Fruit fly (Drosophila melanogaster) whole organism, embryonic: ENCODE data around the gene nbs.
A peak's percentile ranks its signal among the peaks of the same experiment; 100 is the strongest.

ENCODE experiments used
- Adf1 ChIP-seq: fragments of 200-800 bp; sonication (Bioruptor generic); IDR thresholded peaks from 2 replicates; pipeline ENCODE4 v1.3.6; 2022; ENCODE audit warnings: missing biosample characterization, missing genetic modification characterization
- Antp ChIP-seq: fragments of 200-800 bp; sonication (Bioruptor generic); optimal IDR thresholded peaks from 3 replicates; lab custom pipeline; 2016; ENCODE audit warnings: missing biosample characterization, missing genetic modification characterization
- CG1024 ChIP-seq: fragments of 200-800 bp; sonication (Bioruptor generic); IDR thresholded peaks from 2 replicates; pipeline ENCODE4 v1.3.6; 2022; ENCODE audit warnings: missing biosample characterization, missing genetic modification characterization
- CG10431 ChIP-seq: fragments of 200-800 bp; sonication (Bioruptor generic); optimal IDR thresholded peaks from 3 replicates; lab custom pipeline; 2018; ENCODE audit warnings: missing biosample characterization, mild to moderate bottlenecking, missing genetic modification characterization
- CG12104 ChIP-seq: fragments of 200-800 bp; sonication (Bioruptor generic); optimal IDR thresholded peaks from 3 replicates; lab custom pipeline; 2016; ENCODE audit warnings: missing biosample characterization, missing genetic modification characterization
- CG12744 ChIP-seq: fragments of 200-800 bp; sonication (Bioruptor generic); optimal IDR thresholded peaks from 2 replicates; lab custom pipeline; 2016; ENCODE audit warnings: missing biosample characterization, missing genetic modification characterization
- CG14667 ChIP-seq: fragments of 200-800 bp; sonication (Bioruptor generic); IDR thresholded peaks from 2 replicates; pipeline ENCODE4 v1.3.6; 2022; ENCODE audit warnings: missing biosample characterization, missing genetic modification characterization
- CG14710 ChIP-seq: fragments of 200-800 bp; sonication (Bioruptor generic); optimal IDR thresholded peaks from 3 replicates; lab custom pipeline; 2019; ENCODE audit warnings: missing biosample characterization, mild to moderate bottlenecking, missing genetic modification characterization, moderate library complexity
- CG15269 ChIP-seq: fragments of 200-800 bp; sonication (Bioruptor generic); optimal IDR thresholded peaks from 2 replicates; lab custom pipeline; 2018; ENCODE audit warnings: missing biosample characterization, mild to moderate bottlenecking, missing genetic modification characterization, moderate library complexity
- CG16863 ChIP-seq: fragments of 200-800 bp; sonication (Bioruptor generic); optimal IDR thresholded peaks from 3 replicates; lab custom pipeline; 2016; ENCODE audit warnings: missing biosample characterization, missing genetic modification characterization
- CG17802 ChIP-seq: fragments of 200-800 bp; sonication (Bioruptor generic); optimal IDR thresholded peaks from 2 replicates; lab custom pipeline; 2018; ENCODE audit warnings: missing biosample characterization, mild to moderate bottlenecking, missing genetic modification characterization, moderate library complexity
- CG18619 ChIP-seq: fragments of 200-800 bp; sonication (Bioruptor generic); optimal IDR thresholded peaks from 3 replicates; lab custom pipeline; 2017; ENCODE audit warnings: missing biosample characterization, mild to moderate bottlenecking, missing genetic modification characterization
- CG2199 ChIP-seq: fragments of 200-800 bp; sonication (Bioruptor generic); IDR thresholded peaks from 3 replicates; pipeline ENCODE4 v1.3.6; 2022; ENCODE audit warnings: missing biosample characterization, missing genetic modification characterization
- CG31388 ChIP-seq: fragments of 200-800 bp; sonication (Bioruptor generic); optimal IDR thresholded peaks from 2 replicates; lab custom pipeline; 2016; ENCODE audit warnings: missing biosample characterization, missing genetic modification characterization
- CG32532 ChIP-seq: fragments of 200-800 bp; sonication (Bioruptor generic); IDR thresholded peaks from 2 replicates; pipeline ENCODE4 v1.3.6; 2022; ENCODE audit warnings: missing biosample characterization, missing genetic modification characterization
- CG32767 ChIP-seq: fragments of 200-800 bp; sonication (Bioruptor generic); IDR thresholded peaks from 2 replicates; pipeline ENCODE4 v1.3.6; 2022; ENCODE audit warnings: missing biosample characterization, missing genetic modification characterization
- CG34224 ChIP-seq: fragments of 200-800 bp; sonication (Bioruptor generic); IDR thresholded peaks from 3 replicates; pipeline ENCODE4 v1.3.6; 2022; ENCODE audit warnings: missing biosample characterization, missing genetic modification characterization; ENCODE audit not compliant: partially characterized antibody
- CG4617 ChIP-seq: fragments of 200-800 bp; sonication (Bioruptor generic); optimal IDR thresholded peaks from 3 replicates; lab custom pipeline; 2016; ENCODE audit warnings: missing biosample characterization, missing genetic modification characterization, borderline replicate concordance
- CG4820 ChIP-seq: fragments of 200-800 bp; sonication (Bioruptor generic); optimal IDR thresholded peaks from 3 replicates; lab custom pipeline; 2016; ENCODE audit warnings: missing biosample characterization, missing genetic modification characterization
- CG6272 ChIP-seq: fragments of 200-800 bp; sonication (Bioruptor generic); IDR thresholded peaks from 2 replicates; pipeline ENCODE4 v1.3.6; 2022; ENCODE audit warnings: missing biosample characterization, missing genetic modification characterization
- CG6813 ChIP-seq: fragments of 200-800 bp; sonication (Bioruptor generic); optimal IDR thresholded peaks from 2 replicates; lab custom pipeline; 2017; ENCODE audit warnings: missing biosample characterization, missing genetic modification characterization, mild to moderate bottlenecking, moderate library complexity, missing genetic modification reagents
- CG7556 ChIP-seq: fragments of 200-800 bp; sonication (Bioruptor generic); optimal IDR thresholded peaks from 2 replicates; lab custom pipeline; 2017; ENCODE audit warnings: missing biosample characterization, mild to moderate bottlenecking, missing genetic modification characterization
- CG8944 ChIP-seq: fragments of 200-800 bp; sonication (Bioruptor generic); optimal IDR thresholded peaks from 3 replicates; lab custom pipeline; 2016; ENCODE audit warnings: missing biosample characterization, missing genetic modification characterization
- CkIIα-i1 ChIP-seq: fragments of 200-800 bp; sonication (Bioruptor generic); IDR thresholded peaks from 2 replicates; pipeline ENCODE4 v1.3.6; 2022; ENCODE audit warnings: missing biosample characterization, missing genetic modification characterization
- Drgx ChIP-seq: fragments of 200-800 bp; sonication (Bioruptor generic); IDR thresholded peaks from 2 replicates; pipeline ENCODE4 v1.3.6; 2022; ENCODE audit warnings: missing biosample characterization, missing genetic modification characterization
- Eip74EF ChIP-seq, 2 experiments: fragments of 200-800 bp in 1 of 2; fragments of >200 bp in 1 of 2; sonication (Bioruptor generic) in 1 of 2; optimal IDR thresholded peaks; 2 replicates each; lab custom pipeline; 2017 to 2019; ENCODE audit warnings: missing biosample characterization in 2 of 2, missing genetic modification characterization in 2 of 2, mild to moderate bottlenecking in 1 of 2, moderate library complexity in 1 of 2
- Ets65A ChIP-seq: fragments of 200-800 bp; sonication (Bioruptor generic); peaks from one replicate; lab custom pipeline; 2016; ENCODE audit warnings: missing biosample characterization, missing genetic modification characterization
- HLH3B ChIP-seq: fragments of 200-800 bp; sonication (Bioruptor generic); IDR thresholded peaks from 2 replicates; pipeline ENCODE4 v1.3.6; 2022; ENCODE audit warnings: missing biosample characterization, missing genetic modification characterization
- Mad ChIP-seq: fragments of 200-800 bp; sonication (Bioruptor generic); optimal IDR thresholded peaks from 2 replicates; lab custom pipeline; 2016; ENCODE audit warnings: missing biosample characterization, missing genetic modification characterization
- Neu2 ChIP-seq: fragments of 200-800 bp; sonication (Bioruptor generic); optimal IDR thresholded peaks from 3 replicates; lab custom pipeline; 2016; ENCODE audit warnings: missing biosample characterization, missing genetic modification characterization, borderline replicate concordance
- Rx ChIP-seq: fragments of 200-800 bp; sonication (Bioruptor generic); IDR thresholded peaks from 2 replicates; pipeline ENCODE4 v1.3.6; 2022; ENCODE audit warnings: missing biosample characterization, missing genetic modification characterization
- Sin3A ChIP-seq: fragments of >200 bp; optimal IDR thresholded peaks from 2 replicates; lab custom pipeline; 2018
- Xrp1 ChIP-seq: fragments of 200-800 bp; sonication (Bioruptor generic); IDR thresholded peaks from 2 replicates; pipeline ENCODE4 v1.3.6; 2022; ENCODE audit warnings: missing biosample characterization, missing genetic modification characterization
- cg ChIP-seq: fragments of 200-800 bp; sonication (Bioruptor generic); optimal IDR thresholded peaks from 3 replicates; lab custom pipeline; 2019; ENCODE audit warnings: missing biosample characterization, mild to moderate bottlenecking, missing genetic modification characterization, moderate library complexity
- ci ChIP-seq: fragments of 200-800 bp; sonication (Bioruptor generic); IDR thresholded peaks from 3 replicates; pipeline ENCODE4 v1.3.6; 2022; ENCODE audit warnings: missing biosample characterization, missing genetic modification characterization
- crol ChIP-seq: fragments of 200-800 bp; sonication (Bioruptor generic); IDR thresholded peaks from 2 replicates; pipeline ENCODE4 v1.3.6; 2022; ENCODE audit warnings: missing biosample characterization, missing genetic modification characterization
- crp ChIP-seq, 2 experiments: fragments of 200-800 bp; sonication (Bioruptor generic); optimal IDR thresholded peaks; 2 replicates in 1 of 2; 3 replicates in 1 of 2; lab custom pipeline; 2017; ENCODE audit warnings: missing biosample characterization in 2 of 2, missing genetic modification characterization in 2 of 2, mild to moderate bottlenecking in 1 of 2, moderate library complexity in 1 of 2
- cwo ChIP-seq: fragments of 200-800 bp; sonication (Bioruptor generic); optimal IDR thresholded peaks from 3 replicates; lab custom pipeline; 2017; ENCODE audit warnings: missing biosample characterization, missing genetic modification characterization, mild to moderate bottlenecking, moderate library complexity, missing genetic modification reagents
- dpn ChIP-seq, 2 experiments: fragments of 200-800 bp; sonication (Bioruptor generic); optimal IDR thresholded peaks; 3 replicates each; lab custom pipeline; 2016; ENCODE audit warnings: missing biosample characterization in 2 of 2, missing genetic modification characterization in 2 of 2
- ewg ChIP-seq: fragments of 200-800 bp; sonication (Bioruptor generic); optimal IDR thresholded peaks from 3 replicates; lab custom pipeline; 2017; ENCODE audit warnings: mild to moderate bottlenecking, missing biosample characterization, missing genetic modification reagents, missing genetic modification characterization
- ind ChIP-seq: fragments of 200-800 bp; sonication (Bioruptor generic); optimal IDR thresholded peaks from 3 replicates; lab custom pipeline; 2016; ENCODE audit warnings: missing biosample characterization, missing genetic modification characterization
- jumu ChIP-seq: fragments of 200-800 bp; sonication (Bioruptor generic); optimal IDR thresholded peaks from 3 replicates; lab custom pipeline; 2016; ENCODE audit warnings: missing biosample characterization, missing genetic modification characterization
- ken ChIP-seq: fragments of 200-800 bp; sonication (Bioruptor generic); IDR thresholded peaks from 3 replicates; pipeline ENCODE4 v1.3.6; 2022; ENCODE audit warnings: missing biosample characterization, missing genetic modification characterization
- lab ChIP-seq: fragments of 200-800 bp; sonication (Bioruptor generic); optimal IDR thresholded peaks from 3 replicates; lab custom pipeline; 2017; ENCODE audit warnings: missing biosample characterization, missing genetic modification characterization, mild to moderate bottlenecking, moderate library complexity, missing genetic modification reagents
- schlank ChIP-seq: fragments of 200-800 bp; sonication (Bioruptor generic); optimal IDR thresholded peaks from 2 replicates; lab custom pipeline; 2018; ENCODE audit warnings: missing biosample characterization, mild to moderate bottlenecking, missing genetic modification characterization
- seq ChIP-seq: fragments of 200-800 bp; sonication (Bioruptor generic); IDR thresholded peaks from 2 replicates; pipeline ENCODE4 v1.3.6; 2022; ENCODE audit warnings: missing biosample characterization, missing genetic modification characterization
- sna ChIP-seq: fragments of 200-800 bp; sonication (Bioruptor generic); IDR thresholded peaks from 2 replicates; pipeline ENCODE4 v1.3.6; 2022; ENCODE audit warnings: missing biosample characterization, missing genetic modification characterization; ENCODE audit not compliant: partially characterized antibody
- sr ChIP-seq: fragments of 200-800 bp; sonication (Bioruptor generic); IDR thresholded peaks from 3 replicates; pipeline ENCODE4 v1.3.6; 2022; ENCODE audit warnings: missing biosample characterization, missing genetic modification characterization
- ssp ChIP-seq: fragments of 200-800 bp; sonication (Bioruptor generic); IDR thresholded peaks from 2 replicates; pipeline ENCODE4 v1.3.6; 2022; ENCODE audit warnings: missing biosample characterization, missing genetic modification characterization
- tin ChIP-seq: fragments of 200-800 bp; sonication (Bioruptor generic); optimal IDR thresholded peaks from 3 replicates; lab custom pipeline; 2016; ENCODE audit warnings: missing biosample characterization, missing genetic modification characterization
- wdn ChIP-seq: fragments of 200-800 bp; sonication (Bioruptor generic); IDR thresholded peaks from 2 replicates; pipeline ENCODE4 v1.3.6; 2022; ENCODE audit warnings: missing biosample characterization, missing genetic modification characterization

Gene nbs

dm6 chr3L:9723108-9723507 is at the start of gene nbs, which contains the start of gene defl (continued):
- TF ChIP-seq CG32532 (GFP tag; lab: Robert Waterston, UW) (peak; percentile 83), Drgx (GFP tag; lab: Robert Waterston, UW) (peak; percentile 50; the same call in 1 of the 2 replicates), seq (GFP tag; lab: Robert Waterston, UW) (peak; percentile 39; the same call in 1 of the 2 replicates), CG10431 (GFP tag; lab: Kevin White, UChicago) (no peak), Mad (GFP tag; lab: Kevin White, UChicago) (peak; percentile 62), Ets65A (GFP tag; lab: Kevin White, UChicago) (peak; percentile 95), ind (peak; percentile 75), CG12104 (GFP tag; lab: Kevin White, UChicago) (peak; percentile 53), CkIIα-i1 (GFP tag; lab: Robert Waterston, UW) (no peak), sna (GFP tag; lab: Robert Waterston, UW) (no peak), Antp (GFP tag; lab: Kevin White, UChicago) (peak; percentile 48), ssp (peak; percentile 70), ewg (GFP tag; lab: Kevin White, UChicago) (no peak), CG6813 (GFP tag; lab: Kevin White, UChicago) (no peak), Xrp1 (GFP tag; lab: Robert Waterston, UW) (peak; percentile 76), schlank (tag; lab: Kevin White, UChicago) (no peak), jumu (GFP tag; lab: Kevin White, UChicago) (peak; percentile 63), dpn (GFP tag; optimal IDR thresholded peaks at IDR 0.05; lab: Kevin White, UChicago) (peak; percentile 77 to 86), Adf1 (GFP tag; lab: Robert Waterston, UW) (no peak), lab (GFP tag; lab: Kevin White, UChicago) (no peak), crol (GFP tag; lab: Robert Waterston, UW) (no peak), Eip74EF (GFP tag; optimal IDR thresholded peaks at IDR 0.05; lab: Kevin White, UChicago) (no peak), CG4617 (GFP tag; lab: Kevin White, UChicago) (peak; percentile 75), Sin3A (lab: Kevin White, UChicago) (peak; percentile 50), crp (GFP tag; optimal IDR thresholded peaks at IDR 0.05; lab: Kevin White, UChicago) (peak in 1 of 2 experiments; percentile 28), CG32767 (peak; percentile 53; the same call in 1 of the 2 replicates), sr (GFP tag; lab: Robert Waterston, UW) (no peak), CG1024 (GFP tag; lab: Robert Waterston, UW) (peak; percentile 33; the same call in 1 of the 2 replicates), CG15269 (tag; lab: Kevin White, UChicago) (no peak), CG7556 (GFP tag; lab: Kevin White, UChicago) (peak; percentile 37), ken (GFP tag; lab: Robert Waterston, UW) (no peak), wdn (GFP tag; lab: Robert Waterston, UW) (0 out of 2 replicates have a peak, but pooled peaks have one; percentile 15), CG31388 (GFP tag; lab: Kevin White, UChicago) (no peak), CG2199 (GFP tag; lab: Robert Waterston, UW) (no peak), CG8944 (GFP tag; lab: Kevin White, UChicago) (peak; percentile 50), cwo (GFP tag; lab: Kevin White, UChicago) (no peak), ci (GFP tag; lab: Robert Waterston, UW) (no peak), CG18619 (GFP tag; lab: Kevin White, UChicago) (no peak), CG34224 (GFP tag; lab: Robert Waterston, UW) (no peak), CG14667 (GFP tag; lab: Robert Waterston, UW) (peak; percentile 76), Neu2 (no peak), HLH3B (GFP tag; lab: Robert Waterston, UW) (peak; percentile 63), CG4820 (GFP tag; lab: Kevin White, UChicago) (peak; percentile 55), CG12744 (GFP tag; lab: Kevin White, UChicago) (peak; percentile 34), CG6272 (GFP tag; lab: Robert Waterston, UW) (peak; percentile 83), CG17802 (no peak), CG16863 (GFP tag; lab: Kevin White, UChicago) (peak; percentile 49), cg (GFP tag; lab: Kevin White, UChicago) (no peak), Rx (GFP tag; lab: Robert Waterston, UW) (peak; percentile 56; the same call in 1 of the 2 replicates), tin (peak; percentile 56), CG14710 (tag; lab: Kevin White, UChicago) (peak; percentile 73)
